Worm (Caenorhabditis elegans): Measurements from ENCODE around the gene ifp-1.

The ifp-1 gene

DNA sequence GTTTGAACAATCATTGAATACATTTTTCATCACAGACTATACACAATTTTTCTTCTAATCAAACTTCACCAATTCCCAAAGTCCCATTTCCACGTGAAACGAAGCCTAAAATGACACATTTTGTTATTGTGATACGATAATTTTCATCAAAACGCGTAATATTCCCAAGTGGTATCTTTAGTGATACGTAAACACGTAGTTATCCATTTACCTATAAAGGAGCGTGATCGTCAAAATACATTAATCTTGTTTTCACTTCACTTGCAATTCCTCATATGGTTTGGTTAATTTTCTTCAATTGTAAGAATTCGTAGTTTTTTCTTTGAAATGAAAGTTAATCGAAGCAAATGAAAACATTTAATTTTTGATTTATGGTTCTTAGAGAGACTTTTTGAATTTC lies 50.4 kb downstream of the ifp-1 start:
- TF ChIP-seq M03D4.4 (tag; optimal IDR thresholded peaks at IDR 0.05) (no peak), sptf-1 (tag; optimal IDR thresholded peaks at IDR 0.05) (no peak), nhr-237 (tag; optimal IDR thresholded peaks at IDR 0.05) (no peak), sem-2 (GFP tag; optimal IDR thresholded peaks at IDR 0.05) (no peak), mls-2 (tag; optimal IDR thresholded peaks at IDR 0.05) (no peak), tbx-8 (GFP tag; optimal IDR thresholded peaks at IDR 0.05) (no peak), nhr-76 (tag; optimal IDR thresholded peaks at IDR 0.05) (no peak), nhr-2 (tag; optimal IDR thresholded peaks at IDR 0.05) (no peak)

Data from whole organism, mixed stage, embryonic.